Fruit fly (Drosophila melanogaster): Measurements from ENCODE around the gene SKIP.

dm6 chr3R:22119354-22119753, 14.3 kb upstream of the SKIP start, which contains the start of gene Ir94c:
- TF ChIP-seq Hr78 (GFP tag; optimal IDR thresholded peaks at IDR 0.05) (no peak), usp (GFP tag; optimal IDR thresholded peaks at IDR 0.05) (no peak), psq (GFP tag; optimal IDR thresholded peaks at IDR 0.05) (no peak)
